Fruit fly (Drosophila melanogaster) whole organism, embryonic: Measurements from ENCODE around the gene MRG15.
A peak's percentile ranks its signal among the peaks of the same experiment; 100 is the strongest.

Experiments used
- Asciz ChIP-seq: fragments of 200-800 bp; sonication (Bioruptor generic); optimal IDR thresholded peaks from 2 replicates; lab custom pipeline; 2017; ENCODE audit warnings: missing biosample characterization, mild to moderate bottlenecking, missing genetic modification characterization, missing genetic modification reagents
- Blimp-1 ChIP-seq: fragments of 200-800 bp; sonication (Bioruptor generic); optimal IDR thresholded peaks from 3 replicates; lab custom pipeline; 2018; ENCODE audit warnings: missing biosample characterization, missing genetic modification characterization, mild to moderate bottlenecking, moderate library complexity, missing genetic modification reagents
- CG11085 ChIP-seq: fragments of 200-800 bp; sonication (Bioruptor generic); IDR thresholded peaks from 2 replicates; pipeline ENCODE4 v1.3.6; 2022; ENCODE audit warnings: missing biosample characterization, missing genetic modification characterization
- CG12155 ChIP-seq: fragments of 200-800 bp; sonication (Bioruptor generic); optimal IDR thresholded peaks from 3 replicates; lab custom pipeline; 2016; ENCODE audit warnings: missing biosample characterization, missing genetic modification characterization
- CG13287 ChIP-seq: fragments of 200-800 bp; sonication (Bioruptor generic); IDR thresholded peaks from 2 replicates; pipeline ENCODE4 v1.3.6; 2022; ENCODE audit warnings: missing biosample characterization, missing genetic modification characterization; ENCODE audit not compliant: partially characterized antibody
- CG1529 ChIP-seq: fragments of 200-800 bp; sonication (Bioruptor generic); optimal IDR thresholded peaks from 3 replicates; lab custom pipeline; 2018; ENCODE audit warnings: missing biosample characterization, missing genetic modification characterization
- CG1647 ChIP-seq: fragments of 200-800 bp; sonication (Bioruptor generic); optimal IDR thresholded peaks from 3 replicates; lab custom pipeline; 2016; ENCODE audit warnings: missing biosample characterization, missing genetic modification characterization
- CG16779 ChIP-seq: fragments of 200-800 bp; sonication (Bioruptor generic); IDR thresholded peaks from 2 replicates; pipeline ENCODE4 v1.3.6; 2022; ENCODE audit warnings: missing biosample characterization, missing genetic modification characterization
- CG17385 ChIP-seq: fragments of 200-800 bp; sonication (Bioruptor generic); optimal IDR thresholded peaks from 3 replicates; lab custom pipeline; 2018; ENCODE audit warnings: missing biosample characterization, mild to moderate bottlenecking, missing genetic modification characterization
- CG1792 ChIP-seq: fragments of 200-800 bp; sonication (Bioruptor generic); optimal IDR thresholded peaks from 2 replicates; lab custom pipeline; 2016; ENCODE audit warnings: missing biosample characterization, missing genetic modification characterization
- CG18476 ChIP-seq: fragments of 200-800 bp; sonication (Bioruptor generic); optimal IDR thresholded peaks from 2 replicates; lab custom pipeline; 2016; ENCODE audit warnings: missing biosample characterization, mild to moderate bottlenecking, missing genetic modification characterization
- CG30431 ChIP-seq: fragments of 200-800 bp; sonication (Bioruptor generic); optimal IDR thresholded peaks from 2 replicates; lab custom pipeline; 2017; ENCODE audit warnings: missing biosample characterization, missing genetic modification characterization
- CG31365 ChIP-seq: fragments of 200-800 bp; sonication (Bioruptor generic); optimal IDR thresholded peaks from 2 replicates; lab custom pipeline; 2018; ENCODE audit warnings: missing biosample characterization, mild to moderate bottlenecking, missing genetic modification characterization
- CG32772 ChIP-seq: fragments of 200-800 bp; sonication (Bioruptor generic); IDR thresholded peaks from 2 replicates; pipeline ENCODE4 v1.3.6; 2022; ENCODE audit warnings: missing biosample characterization, missing genetic modification characterization
- CG4404 ChIP-seq: fragments of 200-800 bp; sonication (Bioruptor generic); IDR thresholded peaks from 2 replicates; pipeline ENCODE4 v1.3.6; 2022; ENCODE audit warnings: missing biosample characterization, missing genetic modification characterization
- CG6254 ChIP-seq: fragments of 200-800 bp; sonication (Bioruptor generic); optimal IDR thresholded peaks from 3 replicates; lab custom pipeline; 2017; ENCODE audit warnings: mild to moderate bottlenecking, missing biosample characterization, missing genetic modification reagents, missing genetic modification characterization
- CG6854 ChIP-seq: fragments of 200-800 bp; sonication (Bioruptor generic); optimal IDR thresholded peaks from 3 replicates; lab custom pipeline; 2017; ENCODE audit warnings: missing biosample characterization, mild to moderate bottlenecking, missing genetic modification characterization
- CG7786 ChIP-seq: fragments of 200-800 bp; sonication (Bioruptor generic); optimal IDR thresholded peaks from 2 replicates; lab custom pipeline; 2016; ENCODE audit warnings: missing biosample characterization, missing genetic modification characterization
- CG7963 ChIP-seq: fragments of 200-800 bp; sonication (Bioruptor generic); IDR thresholded peaks from 3 replicates; pipeline ENCODE4 v1.3.6; 2022; ENCODE audit warnings: missing biosample characterization, missing genetic modification characterization; ENCODE audit not compliant: partially characterized antibody
- CG8924 ChIP-seq: fragments of 200-800 bp; optimal IDR thresholded peaks from 3 replicates; lab custom pipeline; 2019; ENCODE audit warnings: missing biosample characterization, mild to moderate bottlenecking, missing genetic modification characterization, moderate library complexity
- CTCF ChIP-seq: fragments of 200-800 bp; sonication (Bioruptor generic); optimal IDR thresholded peaks from 2 replicates; lab custom pipeline; 2017; ENCODE audit warnings: missing biosample characterization, mild to moderate bottlenecking, missing genetic modification characterization, moderate library complexity
- CoRest ChIP-seq: fragments of 200-800 bp; sonication (Bioruptor generic); optimal IDR thresholded peaks from 3 replicates; lab custom pipeline; 2018; ENCODE audit warnings: missing biosample characterization, mild to moderate bottlenecking, missing genetic modification characterization, moderate library complexity
- Dip3 ChIP-seq: fragments of 200-800 bp; sonication (Bioruptor generic); optimal IDR thresholded peaks from 3 replicates; lab custom pipeline; 2016; ENCODE audit warnings: missing biosample characterization, missing genetic modification characterization
- Gug ChIP-seq: fragments of 200-800 bp; sonication (Bioruptor generic); IDR thresholded peaks from 4 replicates; pipeline ENCODE4 v1.3.6; 2022; ENCODE audit warnings: missing biosample characterization, missing genetic modification characterization
- HLH54F ChIP-seq: fragments of 200-800 bp; sonication (Bioruptor generic); optimal IDR thresholded peaks from 3 replicates; lab custom pipeline; 2016; ENCODE audit warnings: missing biosample characterization, missing genetic modification characterization
- Hr3 ChIP-seq: fragments of 200-800 bp; sonication (Bioruptor generic); optimal IDR thresholded peaks from 3 replicates; lab custom pipeline; 2016; ENCODE audit warnings: missing biosample characterization, missing genetic modification characterization
- MBD-R2 ChIP-seq: fragments of 200-800 bp; sonication (Bioruptor generic); IDR thresholded peaks from 2 replicates; pipeline ENCODE4 v1.3.6; 2022; ENCODE audit warnings: missing biosample characterization, missing genetic modification characterization
- MESR4 ChIP-seq: fragments of 200-800 bp; sonication (Bioruptor generic); optimal IDR thresholded peaks from 2 replicates; lab custom pipeline; 2018; ENCODE audit warnings: missing biosample characterization, mild to moderate bottlenecking, missing genetic modification characterization, moderate library complexity
- Meics ChIP-seq: fragments of 200-800 bp; sonication (Bioruptor generic); optimal IDR thresholded peaks from 2 replicates; lab custom pipeline; 2017; ENCODE audit warnings: missing biosample characterization, mild to moderate bottlenecking, missing genetic modification characterization
- Neu2 ChIP-seq: fragments of 200-800 bp; sonication (Bioruptor generic); optimal IDR thresholded peaks from 3 replicates; lab custom pipeline; 2016; ENCODE audit warnings: missing biosample characterization, missing genetic modification characterization, borderline replicate concordance
- Nf-YB ChIP-seq: fragments of 200-800 bp; sonication (Bioruptor generic); optimal IDR thresholded peaks from 3 replicates; lab custom pipeline; 2019; ENCODE audit warnings: missing biosample characterization, mild to moderate bottlenecking, missing genetic modification characterization, moderate library complexity
- Pdp1 ChIP-seq, 2 experiments: fragments of 200-800 bp; sonication (Bioruptor generic); optimal IDR thresholded peaks; 3 replicates each; lab custom pipeline; 2016; ENCODE audit warnings: missing biosample characterization in 2 of 2, missing genetic modification characterization in 2 of 2, mild to moderate bottlenecking in 1 of 2, moderate library complexity in 1 of 2
- ase ChIP-seq: fragments of 200-800 bp; sonication (Bioruptor generic); IDR thresholded peaks from 3 replicates; pipeline ENCODE4 v1.3.6; 2022; ENCODE audit warnings: missing biosample characterization, missing genetic modification characterization
- bab2 ChIP-seq: fragments of 200-800 bp; sonication (Bioruptor generic); optimal IDR thresholded peaks from 2 replicates; lab custom pipeline; 2016; ENCODE audit warnings: missing biosample characterization, missing genetic modification characterization
- btn ChIP-seq: fragments of 200-800 bp; sonication (Bioruptor generic); optimal IDR thresholded peaks from 2 replicates; lab custom pipeline; 2016; ENCODE audit warnings: missing biosample characterization, missing genetic modification characterization
- corto ChIP-seq: fragments of 200-800 bp; sonication (Bioruptor generic); optimal IDR thresholded peaks from 2 replicates; lab custom pipeline; 2016; ENCODE audit warnings: missing biosample characterization, mild to moderate bottlenecking, missing genetic modification characterization, moderate library complexity
- disco-r ChIP-seq: fragments of 200-800 bp; sonication (Bioruptor generic); optimal IDR thresholded peaks from 2 replicates; lab custom pipeline; 2016; ENCODE audit warnings: missing biosample characterization, missing genetic modification characterization
- en ChIP-seq: fragments of 200-800 bp; sonication (Bioruptor generic); optimal IDR thresholded peaks from 2 replicates; lab custom pipeline; 2016; ENCODE audit warnings: missing biosample characterization, missing genetic modification characterization
- eyg ChIP-seq: fragments of 200-800 bp; sonication (Bioruptor generic); optimal IDR thresholded peaks from 3 replicates; lab custom pipeline; 2016; ENCODE audit warnings: missing biosample characterization, missing genetic modification characterization
- ftz-f1 ChIP-seq: fragments of 200-800 bp; sonication (Bioruptor generic); optimal IDR thresholded peaks from 2 replicates; lab custom pipeline; 2016; ENCODE audit warnings: missing biosample characterization, missing genetic modification characterization
- gcm ChIP-seq: fragments of 200-800 bp; sonication (Bioruptor generic); optimal IDR thresholded peaks from 2 replicates; lab custom pipeline; 2019; ENCODE audit warnings: missing biosample characterization, mild to moderate bottlenecking, missing genetic modification characterization, moderate library complexity
- hb ChIP-seq: fragments of 200-800 bp; sonication (Bioruptor generic); IDR thresholded peaks from 3 replicates; pipeline ENCODE4 v1.3.6; 2022; ENCODE audit warnings: missing biosample characterization, missing genetic modification characterization; ENCODE audit not compliant: partially characterized antibody
- mld ChIP-seq: fragments of 200-800 bp; sonication (Bioruptor generic); IDR thresholded peaks from 3 replicates; pipeline ENCODE4 v1.3.6; 2022; ENCODE audit warnings: missing biosample characterization, missing genetic modification characterization; ENCODE audit not compliant: partially characterized antibody
- nom ChIP-seq: fragments of 200-800 bp; sonication (Bioruptor generic); optimal IDR thresholded peaks from 2 replicates; lab custom pipeline; 2017; ENCODE audit warnings: missing biosample characterization, missing genetic modification characterization, mild to moderate bottlenecking, moderate library complexity, missing genetic modification reagents
- shn ChIP-seq: fragments of 200-800 bp; sonication (Bioruptor generic); optimal IDR thresholded peaks from 3 replicates; lab custom pipeline; 2016; ENCODE audit warnings: missing biosample characterization, missing genetic modification characterization
- trem ChIP-seq: fragments of 200-800 bp; optimal IDR thresholded peaks from 3 replicates; lab custom pipeline; 2019; ENCODE audit warnings: missing biosample characterization, mild to moderate bottlenecking, missing genetic modification characterization, moderate library complexity
- tx ChIP-seq: fragments of 200-800 bp; sonication (Bioruptor generic); optimal IDR thresholded peaks from 2 replicates; lab custom pipeline; 2016; ENCODE audit warnings: missing biosample characterization, missing genetic modification characterization
- unpg ChIP-seq: fragments of 200-800 bp; sonication (Bioruptor generic); optimal IDR thresholded peaks from 3 replicates; lab custom pipeline; 2018; ENCODE audit warnings: missing biosample characterization, mild to moderate bottlenecking, missing genetic modification characterization, moderate library complexity
- yki ChIP-seq: fragments of >200 bp; optimal IDR thresholded peaks from 3 replicates; lab custom pipeline; 2018
- z ChIP-seq: fragments of 200-800 bp; sonication (Bioruptor generic); IDR thresholded peaks from 3 replicates; pipeline ENCODE4 v1.3.6; 2022; ENCODE audit warnings: missing biosample characterization, missing genetic modification characterization
- zen2 ChIP-seq: fragments of 200-800 bp; sonication (Bioruptor generic); IDR thresholded peaks from 3 replicates; pipeline ENCODE4 v1.3.6; 2022; ENCODE audit warnings: missing biosample characterization, missing genetic modification characterization; ENCODE audit not compliant: partially characterized antibody

The MRG15 gene

DNA sequence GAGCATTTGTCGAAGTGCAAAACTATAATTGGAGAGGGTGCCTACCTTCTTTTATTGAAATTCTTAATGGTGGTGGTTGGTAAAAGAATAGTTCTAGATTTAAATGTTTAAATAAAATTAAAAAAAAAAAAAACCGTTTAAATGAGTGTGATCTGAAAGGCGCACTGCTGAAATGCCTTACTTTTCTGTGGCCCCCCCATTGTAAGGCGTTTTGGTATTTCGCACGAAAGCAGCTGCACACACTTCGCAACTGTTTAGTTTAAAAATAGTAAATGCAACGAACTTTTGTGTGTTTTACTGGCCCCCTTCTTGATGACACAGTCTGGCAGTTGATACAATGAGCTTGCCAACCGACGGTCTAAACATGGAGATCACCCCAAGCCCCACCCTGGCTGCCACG lies 9.5 kb downstream of the MRG15 start, which contains the start of the genes CG14864 and Zip88E (continued):
- TF ChIP-seq Pdp1 (GFP tag; optimal IDR thresholded peaks at IDR 0.05; lab: Kevin White, UChicago) (peak in 1 of 2 experiments; percentile 15), Asciz (GFP tag; lab: Kevin White, UChicago) (no peak), hb (GFP tag; lab: Robert Waterston, UW) (0 out of 3 replicates have a peak, but pooled peaks have one; percentile 5), btn (GFP tag; lab: Kevin White, UChicago) (no peak), CG1647 (GFP tag; lab: Kevin White, UChicago) (no peak), zen2 (no peak), CG6254 (GFP tag; lab: Kevin White, UChicago) (no peak), CoRest (tag; lab: Kevin White, UChicago) (peak; percentile 9), unpg (GFP tag; lab: Kevin White, UChicago) (no peak), MESR4 (no peak), CG17385 (no peak), MBD-R2 (peak; percentile 81), CG13287 (GFP tag; lab: Robert Waterston, UW) (peak; percentile 49; the same call in 1 of the 2 replicates), en (GFP tag; lab: Kevin White, UChicago) (no peak), CG30431 (GFP tag; lab: Kevin White, UChicago) (no peak), Meics (GFP tag; lab: Kevin White, UChicago) (no peak), mld (GFP tag; lab: Robert Waterston, UW) (no peak)

dm6 chr3R:15265406-15266040 lies 12.4 kb downstream of the MRG15 start, which contains the start of gene ATPsynO:
ATPsynO (plus strand) TSS chr3R:15265591.
- TF ChIP-seq bab2 (GFP tag; lab: Kevin White, UChicago) (no peak), CG32772 (GFP tag; lab: Robert Waterston, UW) (no peak), disco-r (no peak), nom (GFP tag; lab: Kevin White, UChicago) (no peak), Gug (GFP tag; lab: Robert Waterston, UW) (no peak), trem (peak; percentile 69), CG11085 (GFP tag; lab: Robert Waterston, UW) (no peak), Blimp-1 (no peak), CG8924 (tag; lab: Kevin White, UChicago) (peak; percentile 18), tx (no peak), ase (GFP tag; lab: Robert Waterston, UW) (no peak), corto (GFP tag; lab: Kevin White, UChicago) (no peak), Hr3 (no peak), CG1792 (GFP tag; lab: Kevin White, UChicago) (no peak), CG6854 (GFP tag; lab: Kevin White, UChicago) (no peak), HLH54F (GFP tag; lab: Kevin White, UChicago) (no peak), CG16779 (no peak), CG7786 (GFP tag; lab: Kevin White, UChicago) (no peak), gcm (GFP tag; lab: Kevin White, UChicago) (peak; percentile 29), eyg (GFP tag; lab: Kevin White, UChicago) (peak; percentile 11), CG31365 (tag; lab: Kevin White, UChicago) (no peak), CG7963 (GFP tag; lab: Robert Waterston, UW) (no peak), CG4404 (GFP tag; lab: Robert Waterston, UW) (no peak), CG18476 (GFP tag; lab: Kevin White, UChicago) (no peak), Neu2 (no peak), CTCF (no peak), shn (GFP tag; lab: Kevin White, UChicago) (no peak), Dip3 (GFP tag; lab: Kevin White, UChicago) (no peak), ftz-f1 (peak; percentile 36), z (GFP tag; lab: Robert Waterston, UW) (no peak), CG1529 (GFP tag; lab: Kevin White, UChicago) (no peak), Nf-YB (peak; percentile 5), CG12155 (GFP tag; lab: Kevin White, UChicago) (peak; percentile 43), yki (lab: Kevin White, UChicago) (no peak)
